Fruit fly (Drosophila melanogaster) whole organism, pupa: ENCODE results near the gene CG31368.

ENCODE experiments used
- CG10348 ChIP-seq: fragments of 200-800 bp; sonication (Bioruptor generic); IDR thresholded peaks from 2 replicates; pipeline ENCODE4 v1.3.6; 2022; ENCODE audit warnings: missing biosample characterization, missing genetic modification characterization
- CG12605 ChIP-seq: fragments of 200-800 bp; sonication (Bioruptor generic); IDR thresholded peaks from 2 replicates; pipeline ENCODE4 v1.3.6; 2022; ENCODE audit warnings: missing biosample characterization, missing genetic modification characterization
- CG13204 ChIP-seq: fragments of 200-800 bp; sonication (Bioruptor generic); optimal IDR thresholded peaks from 2 replicates; lab custom pipeline; 2018; ENCODE audit warnings: missing biosample characterization, mild to moderate bottlenecking, missing genetic modification characterization, moderate library complexity
- CG14655 ChIP-seq: fragments of 200-800 bp; sonication (Bioruptor generic); optimal IDR thresholded peaks from 3 replicates; lab custom pipeline; 2017; ENCODE audit warnings: mild to moderate bottlenecking, missing biosample characterization, missing genetic modification reagents, missing genetic modification characterization
- CG15710 ChIP-seq: fragments of 200-800 bp; sonication (Bioruptor generic); optimal IDR thresholded peaks from 2 replicates; lab custom pipeline; 2018; ENCODE audit warnings: missing biosample characterization, mild to moderate bottlenecking, missing genetic modification characterization, moderate library complexity
- CG17806 ChIP-seq: fragments of 200-800 bp; sonication (Bioruptor generic); optimal IDR thresholded peaks from 2 replicates; lab custom pipeline; 2018; ENCODE audit warnings: missing biosample characterization, mild to moderate bottlenecking, missing genetic modification characterization, moderate library complexity
- CG32121 ChIP-seq: fragments of 200-800 bp; sonication (Bioruptor generic); IDR thresholded peaks from 2 replicates; pipeline ENCODE4 v1.3.6; 2022; ENCODE audit warnings: missing biosample characterization, missing genetic modification characterization
- CG34367 ChIP-seq: fragments of 200-800 bp; sonication (Bioruptor generic); optimal IDR thresholded peaks from 2 replicates; lab custom pipeline; 2018; ENCODE audit warnings: missing biosample characterization, mild to moderate bottlenecking, missing genetic modification characterization
- CG4496 ChIP-seq: fragments of 200-800 bp; sonication (Bioruptor generic); IDR thresholded peaks from 3 replicates; pipeline ENCODE4 v1.3.6; 2022; ENCODE audit warnings: missing biosample characterization, missing genetic modification characterization
- CG8159 ChIP-seq: fragments of 200-800 bp; sonication (Bioruptor generic); optimal IDR thresholded peaks from 3 replicates; lab custom pipeline; 2018; ENCODE audit warnings: missing biosample characterization, mild to moderate bottlenecking, missing genetic modification characterization, moderate library complexity
- CG8301 ChIP-seq: fragments of 200-800 bp; sonication (Bioruptor generic); optimal IDR thresholded peaks from 2 replicates; lab custom pipeline; 2018; ENCODE audit warnings: missing biosample characterization, mild to moderate bottlenecking, missing genetic modification characterization
- CG9948 ChIP-seq: fragments of 200-800 bp; sonication (Bioruptor generic); optimal IDR thresholded peaks from 2 replicates; lab custom pipeline; 2018; ENCODE audit warnings: missing biosample characterization, mild to moderate bottlenecking, missing genetic modification characterization, moderate library complexity
- D1 ChIP-seq: fragments of 200-800 bp; sonication (Bioruptor generic); optimal IDR thresholded peaks from 2 replicates; lab custom pipeline; 2018; ENCODE audit warnings: missing biosample characterization, mild to moderate bottlenecking, missing genetic modification characterization, moderate library complexity
- EcR ChIP-seq: fragments of 200-800 bp; sonication (Bioruptor generic); optimal IDR thresholded peaks from 3 replicates; lab custom pipeline; 2019; ENCODE audit warnings: missing biosample characterization, missing genetic modification characterization, mild to moderate bottlenecking, moderate library complexity, missing genetic modification reagents
- Ets98B ChIP-seq: fragments of 200-800 bp; sonication (Bioruptor generic); IDR thresholded peaks from 2 replicates; pipeline ENCODE4 v1.3.6; 2022; ENCODE audit warnings: missing biosample characterization, missing genetic modification characterization
- Pif1A ChIP-seq: fragments of 200-800 bp; sonication (Bioruptor generic); optimal IDR thresholded peaks from 3 replicates; lab custom pipeline; 2016; ENCODE audit warnings: missing biosample characterization, missing genetic modification characterization
- Pif1B ChIP-seq: fragments of 200-800 bp; sonication (Bioruptor generic); optimal IDR thresholded peaks from 3 replicates; lab custom pipeline; 2016; ENCODE audit warnings: missing biosample characterization, missing genetic modification characterization
- Snoo ChIP-seq: fragments of 200-800 bp; sonication (Bioruptor generic); optimal IDR thresholded peaks from 3 replicates; lab custom pipeline; 2017; ENCODE audit warnings: missing biosample characterization, mild to moderate bottlenecking, missing genetic modification characterization, inconsistent platforms
- fd96Ca ChIP-seq: fragments of 200-800 bp; sonication (Bioruptor generic); IDR thresholded peaks from 3 replicates; pipeline ENCODE4 v1.3.6; 2022; ENCODE audit warnings: missing biosample characterization, missing genetic modification characterization
- gl ChIP-seq: fragments of 200-800 bp; sonication (Bioruptor generic); optimal IDR thresholded peaks from 2 replicates; lab custom pipeline; 2018; ENCODE audit warnings: missing biosample characterization, mild to moderate bottlenecking, missing genetic modification characterization
- rn ChIP-seq: fragments of 200-800 bp; sonication (Bioruptor generic); IDR thresholded peaks from 2 replicates; pipeline ENCODE4 v1.3.6; 2022; ENCODE audit warnings: missing biosample characterization, missing genetic modification characterization

The CG31368 gene

DNA sequence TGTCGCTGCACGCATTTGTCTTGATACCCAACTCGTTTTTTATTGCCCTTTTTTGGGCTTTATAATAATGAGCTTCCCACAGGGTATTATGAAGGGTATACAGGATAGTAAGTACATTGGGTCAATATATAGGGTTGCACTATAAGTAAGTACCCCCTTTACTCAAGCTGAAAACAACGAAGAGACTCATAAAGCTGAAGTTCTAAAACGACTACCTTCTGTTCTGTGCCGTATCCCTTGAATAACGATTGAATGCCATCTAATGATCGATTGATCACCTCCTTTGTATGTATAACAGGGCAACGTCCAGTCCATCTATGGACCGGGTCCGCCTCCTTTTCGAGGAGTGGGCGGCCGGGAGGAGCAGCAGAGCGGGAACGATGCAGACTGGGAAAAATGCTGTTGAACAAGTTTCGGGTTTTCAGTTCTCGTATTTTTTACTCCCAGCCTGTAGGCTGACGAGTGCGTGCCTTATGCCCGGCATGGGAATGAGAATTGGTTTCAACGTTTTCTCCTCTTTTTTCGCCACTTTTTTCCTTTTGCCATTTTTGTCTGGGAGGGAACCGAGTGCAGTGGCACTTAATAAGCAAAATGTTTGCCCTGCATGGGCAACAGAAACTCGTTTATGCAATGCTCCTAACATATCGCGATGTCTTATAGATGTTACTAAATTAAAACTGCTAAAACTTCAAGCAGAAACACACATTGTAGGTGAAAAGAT, 22.9 kb upstream of the CG31368 start:
- peak; percentile 32 for TF ChIP-seq CG14655 (GFP tag; lab: Kevin White, UChicago)
- no peak for TF ChIP-seq rn
- no peak for TF ChIP-seq Ets98B (GFP tag; lab: Robert Waterston, UW)
- no peak for TF ChIP-seq Pif1B (GFP tag; lab: Kevin White, UChicago)
- TF ChIP-seq D1 (tag; lab: Kevin White, UChicago), result no peak
- TF ChIP-seq EcR, result peak; percentile 65
- 0 out of 3 replicates have a peak, but pooled peaks have one; percentile 35 for TF ChIP-seq CG4496 (GFP tag; lab: Robert Waterston, UW)
- peak; percentile 48 for TF ChIP-seq CG8159
- TF ChIP-seq CG15710 (tag; lab: Kevin White, UChicago), result peak; percentile 33
- TF ChIP-seq CG10348, result no peak
- no peak for TF ChIP-seq CG34367 (tag; lab: Kevin White, UChicago)
- no peak for TF ChIP-seq Pif1A (GFP tag; lab: Kevin White, UChicago)
- peak; percentile 28; the same call in 1 of the 3 replicates for TF ChIP-seq fd96Ca
- TF ChIP-seq gl, result peak; percentile 38
- no peak for TF ChIP-seq CG8301 (tag; lab: Kevin White, UChicago)
- TF ChIP-seq CG17806 (tag; lab: Kevin White, UChicago), result peak; percentile 15
- peak; percentile 36 for TF ChIP-seq CG9948
- TF ChIP-seq CG13204 (GFP tag; lab: Kevin White, UChicago), result peak; percentile 30
- TF ChIP-seq Snoo, result peak; percentile 27
- peak; percentile 23; the same call in 1 of the 2 replicates for TF ChIP-seq CG12605 (GFP tag; lab: Robert Waterston, UW)
- TF ChIP-seq CG32121, result no peak

DNA sequence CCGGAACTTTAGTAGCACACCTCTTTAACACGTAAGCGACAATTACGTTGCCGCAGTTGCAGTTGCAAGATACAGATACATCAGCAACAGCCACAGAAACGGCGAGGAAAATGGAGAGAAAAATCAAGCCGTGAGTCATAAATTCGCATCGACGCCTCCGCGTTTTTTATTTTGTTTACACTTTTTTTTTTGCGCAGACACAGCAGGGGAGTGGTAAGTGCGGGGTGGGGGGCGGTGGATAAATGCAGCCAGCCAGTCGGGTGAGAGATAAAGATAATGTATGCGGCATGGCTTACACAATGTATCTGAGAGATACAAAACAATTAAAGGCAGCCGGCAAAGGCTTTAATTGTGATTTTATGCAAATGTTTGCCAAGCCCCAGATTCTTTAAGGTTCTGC, 17.5 kb upstream of the CG31368 start:
- peak; percentile 50 for TF ChIP-seq EcR
- peak; percentile 30 for TF ChIP-seq CG14655 (GFP tag; lab: Kevin White, UChicago)
- TF ChIP-seq CG34367 (tag; lab: Kevin White, UChicago), result peak; percentile 18
- TF ChIP-seq Ets98B (GFP tag; lab: Robert Waterston, UW), result no peak; the same call in 1 of the 2 replicates
- TF ChIP-seq D1 (tag; lab: Kevin White, UChicago), result no peak
- peak; percentile 37; the same call in 1 of the 2 replicates for TF ChIP-seq CG12605 (GFP tag; lab: Robert Waterston, UW)
- peak; percentile 45 for TF ChIP-seq CG15710 (tag; lab: Kevin White, UChicago)
- peak; percentile 36 for TF ChIP-seq CG8159
- no peak for TF ChIP-seq Pif1B (GFP tag; lab: Kevin White, UChicago)
- 0 out of 2 replicates have a peak, but pooled peaks have one; percentile 12 for TF ChIP-seq CG32121
- TF ChIP-seq gl, result peak; percentile 23
- 0 out of 3 replicates have a peak, but pooled peaks have one; percentile 31 for TF ChIP-seq fd96Ca
- no peak for TF ChIP-seq CG10348
- TF ChIP-seq CG13204 (GFP tag; lab: Kevin White, UChicago), result peak; percentile 74
- no peak for TF ChIP-seq CG9948
- TF ChIP-seq rn, result no peak
- TF ChIP-seq Snoo, result peak; percentile 34
- TF ChIP-seq Pif1A (GFP tag; lab: Kevin White, UChicago), result peak; percentile 42
- peak; percentile 27; the same call in 1 of the 3 replicates for TF ChIP-seq CG4496 (GFP tag; lab: Robert Waterston, UW)

DNA sequence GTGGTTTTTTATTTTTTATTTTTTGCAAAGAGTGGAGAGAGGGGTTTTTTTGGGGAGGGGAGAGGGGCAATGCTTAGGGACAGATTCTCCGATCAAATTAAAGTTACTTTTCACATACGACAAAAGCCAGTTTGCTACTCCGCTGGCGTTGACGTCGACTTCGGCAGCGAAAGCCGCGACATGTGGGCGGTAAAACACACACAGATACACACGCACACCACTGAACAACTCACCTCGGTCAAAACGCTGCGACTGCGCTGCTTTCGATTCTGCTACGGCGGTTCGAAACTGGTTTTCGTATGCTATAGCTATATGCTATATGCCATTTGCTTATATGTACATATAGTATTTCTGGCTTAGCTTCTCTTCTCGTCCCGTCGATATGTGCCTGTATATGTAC, 14.0 kb upstream of the CG31368 start:
- TF ChIP-seq D1 (tag; lab: Kevin White, UChicago) (no peak), CG17806 (tag; lab: Kevin White, UChicago) (no peak), CG8159 (no peak), Snoo (no peak), gl (no peak), CG14655 (GFP tag; lab: Kevin White, UChicago) (no peak), Ets98B (GFP tag; lab: Robert Waterston, UW) (no peak), CG10348 (no peak), CG32121 (no peak), CG34367 (tag; lab: Kevin White, UChicago) (no peak), CG9948 (no peak), EcR (no peak), CG12605 (GFP tag; lab: Robert Waterston, UW) (no peak), CG8301 (tag; lab: Kevin White, UChicago) (no peak)
- TF ChIP-seq, all 21 proteins: peak for 0

DNA sequence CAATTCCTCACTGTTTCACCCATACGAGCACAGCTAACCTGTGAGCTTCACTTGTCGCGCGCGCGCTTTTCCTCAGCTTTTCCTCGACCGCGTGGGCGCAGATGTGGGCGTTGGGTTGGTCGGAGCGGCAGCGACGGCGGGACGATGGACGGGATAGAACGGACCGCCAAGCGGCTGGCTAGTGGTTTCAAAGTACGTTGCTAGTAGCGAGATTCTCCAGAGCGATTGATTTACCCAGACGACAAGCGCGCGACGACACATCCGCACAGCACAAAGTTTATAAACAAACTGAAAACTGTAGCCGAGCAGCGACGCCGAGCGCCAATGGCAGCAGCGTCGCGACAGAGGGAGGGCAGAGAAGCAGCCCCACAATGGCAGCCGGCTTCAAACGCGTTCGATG, 13.4 kb upstream of the CG31368 start, which contains the start of gene CG6959:
Gene CG6959 (minus strand): TSS at position 292 of the 400 bp plus-strand sequence.
- TF ChIP-seq Ets98B (GFP tag; lab: Robert Waterston, UW) (peak; percentile 53), CG12605 (GFP tag; lab: Robert Waterston, UW) (peak; percentile 58), CG10348 (no peak), Snoo (no peak), CG15710 (tag; lab: Kevin White, UChicago) (peak; percentile 3), fd96Ca (peak; percentile 72; the same call in 2 of the 3 replicates), rn (no peak), CG9948 (no peak), CG32121 (peak; percentile 68; the same call in 1 of the 2 replicates), EcR (peak; percentile 27), Pif1A (GFP tag; lab: Kevin White, UChicago) (no peak), CG17806 (tag; lab: Kevin White, UChicago) (no peak), CG13204 (GFP tag; lab: Kevin White, UChicago) (peak; percentile 74), CG34367 (tag; lab: Kevin White, UChicago) (peak; percentile 12), CG4496 (GFP tag; lab: Robert Waterston, UW) (peak; percentile 60; the same call in 2 of the 3 replicates), CG8159 (no peak), CG14655 (GFP tag; lab: Kevin White, UChicago) (no peak), D1 (tag; lab: Kevin White, UChicago) (no peak), gl (no peak), CG8301 (tag; lab: Kevin White, UChicago) (no peak), Pif1B (GFP tag; lab: Kevin White, UChicago) (no peak)

DNA sequence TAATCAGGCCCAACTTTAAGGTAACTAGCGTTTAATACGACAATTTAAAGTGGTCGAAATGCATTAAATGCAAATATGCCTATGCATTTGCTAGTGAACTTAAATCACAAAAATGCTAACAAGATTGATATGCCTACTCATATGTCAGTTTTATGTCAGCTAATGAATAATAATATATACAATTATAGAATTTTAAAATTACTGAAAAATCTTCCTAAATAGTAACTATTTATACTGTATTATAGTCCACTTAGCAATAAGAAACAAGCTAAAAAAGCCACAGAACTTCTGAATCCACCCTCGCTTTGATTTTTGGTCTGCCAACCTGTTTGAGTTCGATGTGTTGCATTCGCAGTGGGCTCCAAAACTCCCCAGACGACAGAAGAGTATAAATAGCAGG, 12.9 kb upstream of the CG31368 start:
- TF ChIP-seq CG9948, result peak; percentile 42
- TF ChIP-seq CG4496 (GFP tag; lab: Robert Waterston, UW), result peak; percentile 34; the same call in 2 of the 3 replicates
- TF ChIP-seq CG32121, result peak; percentile 40; the same call in 1 of the 2 replicates
- TF ChIP-seq CG8301 (tag; lab: Kevin White, UChicago), result peak; percentile 45
- no peak for TF ChIP-seq CG15710 (tag; lab: Kevin White, UChicago)
- peak; percentile 50 for TF ChIP-seq Ets98B (GFP tag; lab: Robert Waterston, UW)
- no peak for TF ChIP-seq CG13204 (GFP tag; lab: Kevin White, UChicago)
- TF ChIP-seq D1 (tag; lab: Kevin White, UChicago), result peak; percentile 63
- TF ChIP-seq Pif1B (GFP tag; lab: Kevin White, UChicago), result no peak
- no peak for TF ChIP-seq CG10348
- TF ChIP-seq fd96Ca, result 0 out of 3 replicates have a peak, but pooled peaks have one; percentile 41
- no peak for TF ChIP-seq gl
- peak; percentile 51 for TF ChIP-seq CG17806 (tag; lab: Kevin White, UChicago)
- TF ChIP-seq CG14655 (GFP tag; lab: Kevin White, UChicago), result peak; percentile 75
- peak; percentile 62 for TF ChIP-seq CG8159
- TF ChIP-seq CG12605 (GFP tag; lab: Robert Waterston, UW), result no peak
- TF ChIP-seq Snoo, result peak; percentile 4
- no peak for TF ChIP-seq CG34367 (tag; lab: Kevin White, UChicago)
- TF ChIP-seq rn, result no peak
- TF ChIP-seq, all 21 proteins: peak for 11
